Fruit fly (Drosophila melanogaster): Measurements from ENCODE around the gene RpS29.

Gene RpS29

DNA sequence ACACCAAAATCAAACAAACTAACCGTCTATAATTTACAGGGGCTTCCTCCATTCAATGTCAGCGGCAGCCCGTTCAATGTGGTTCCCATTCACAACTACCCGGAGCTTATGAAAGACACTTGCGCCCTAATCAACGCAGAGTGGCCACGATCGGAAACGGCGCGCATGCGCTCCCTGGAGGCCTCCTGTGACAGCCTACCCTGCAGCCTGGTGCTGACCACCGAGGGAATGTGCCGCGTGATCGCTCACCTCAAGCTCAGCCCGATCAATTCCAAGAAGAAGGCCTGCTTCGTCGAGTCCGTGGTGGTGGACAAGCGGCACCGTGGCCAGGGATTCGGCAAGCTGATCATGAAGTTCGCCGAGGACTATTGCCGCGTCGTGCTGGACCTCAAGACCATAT lies 9.0 kb upstream of the RpS29 start, which contains the start of gene MED6:
MED6 (minus strand) TSS at position 101 of the 400 bp plus-strand sequence.
- TF ChIP-seq D1 (tag; optimal IDR thresholded peaks at IDR 0.05) (no peak), CG9948 (tag; optimal IDR thresholded peaks at IDR 0.05) (no peak), CG13204 (GFP tag; optimal IDR thresholded peaks at IDR 0.05) (no peak), CG14655 (GFP tag; optimal IDR thresholded peaks at IDR 0.05) (no peak), fd96Ca (GFP tag; IDR thresholded peaks at IDR 0.05) (no peak)

DNA sequence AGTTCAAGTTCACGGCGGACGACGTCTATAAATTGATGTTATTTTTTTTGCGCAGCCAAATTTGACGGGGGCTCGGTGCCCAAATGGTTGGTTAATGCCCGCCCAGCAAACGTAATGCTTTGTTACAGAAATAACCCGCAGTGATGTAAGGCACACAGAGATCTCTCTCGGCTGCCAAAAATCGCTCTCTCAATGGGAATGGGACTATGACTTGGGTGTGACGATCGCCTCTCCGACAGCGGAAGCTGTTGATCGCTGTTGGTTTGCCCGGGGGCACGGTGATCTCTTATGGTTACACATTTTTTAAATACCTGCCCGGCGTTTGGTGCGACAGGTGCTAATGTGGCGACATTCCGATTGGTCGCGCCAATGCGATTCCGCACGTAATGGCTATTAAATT lies 7.7 kb upstream of the RpS29 start:
- TF ChIP-seq CG32121 (GFP tag; IDR thresholded peaks at IDR 0.05) (peak; percentile 46; the same call in 1 of the 2 replicates), CG9948 (tag; optimal IDR thresholded peaks at IDR 0.05) (no peak), rn (GFP tag; IDR thresholded peaks at IDR 0.05) (no peak), D1 (tag; optimal IDR thresholded peaks at IDR 0.05) (no peak), CG14655 (GFP tag; optimal IDR thresholded peaks at IDR 0.05) (no peak), CG4496 (GFP tag; IDR thresholded peaks at IDR 0.05) (no peak), CG8159 (tag; optimal IDR thresholded peaks at IDR 0.05) (no peak), CG34367 (tag; optimal IDR thresholded peaks at IDR 0.05) (no peak)

DNA sequence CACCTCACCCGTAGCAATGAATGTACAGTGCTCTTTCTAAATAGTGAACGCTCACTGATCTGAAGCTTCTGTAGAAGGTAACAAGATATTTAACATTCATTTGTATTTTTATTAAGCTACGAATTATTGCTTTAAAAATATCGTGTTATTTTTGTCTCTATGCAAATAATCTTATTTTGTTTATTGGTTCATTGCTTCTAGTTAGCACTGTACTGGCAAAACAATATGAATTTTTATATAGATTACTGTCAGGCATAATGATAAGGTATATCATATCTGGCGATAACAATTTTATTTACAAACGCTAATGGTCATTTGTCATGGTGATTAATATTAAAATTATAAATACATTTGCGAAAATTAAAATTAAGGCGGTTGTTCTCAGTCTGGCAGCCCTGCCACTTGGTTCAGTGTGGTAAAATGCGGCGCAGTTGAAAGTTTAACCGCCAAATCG lies 6.3 kb upstream of the RpS29 start, which contains the start of gene CG9471:
CG9471 (minus strand) TSS at position 24 of the 454 bp plus-strand sequence.
- TF ChIP-seq Snoo (tag; optimal IDR thresholded peaks at IDR 0.05) = peak; percentile 92
- peak; percentile 95 for TF ChIP-seq Pif1A (GFP tag; optimal IDR thresholded peaks at IDR 0.05)
- peak; percentile 93 for TF ChIP-seq Pif1B (GFP tag; optimal IDR thresholded peaks at IDR 0.05)
- TF ChIP-seq CG32121 (GFP tag; IDR thresholded peaks at IDR 0.05) = peak; percentile 91
- TF ChIP-seq CG4496 (GFP tag; IDR thresholded peaks at IDR 0.05) = peak; percentile 97
- peak; percentile 42; the same call in 1 of the 3 replicates for TF ChIP-seq fd96Ca (GFP tag; IDR thresholded peaks at IDR 0.05)
- TF ChIP-seq CG17806 (tag; optimal IDR thresholded peaks at IDR 0.05) = peak; percentile 93
- TF ChIP-seq D1 (tag; optimal IDR thresholded peaks at IDR 0.05) = no peak
- TF ChIP-seq CG12605 (GFP tag; IDR thresholded peaks at IDR 0.05) = peak; percentile 94
- TF ChIP-seq CG15710 (tag; optimal IDR thresholded peaks at IDR 0.05) = peak; percentile 91
- no peak for TF ChIP-seq CG14655 (GFP tag; optimal IDR thresholded peaks at IDR 0.05)
- TF ChIP-seq gl (tag; optimal IDR thresholded peaks at IDR 0.05) = peak; percentile 77
- peak; percentile 82 for TF ChIP-seq rn (GFP tag; IDR thresholded peaks at IDR 0.05)
- no peak for TF ChIP-seq CG13204 (GFP tag; optimal IDR thresholded peaks at IDR 0.05)
- peak; percentile 25 for TF ChIP-seq EcR (GFP tag; optimal IDR thresholded peaks at IDR 0.05)
- peak; percentile 59 for TF ChIP-seq CG10348 (GFP tag; IDR thresholded peaks at IDR 0.05)
- TF ChIP-seq CG34367 (tag; optimal IDR thresholded peaks at IDR 0.05) = peak; percentile 89
- TF ChIP-seq CG9948 (tag; optimal IDR thresholded peaks at IDR 0.05) = peak; percentile 89
- peak; percentile 91 for TF ChIP-seq CG8159 (tag; optimal IDR thresholded peaks at IDR 0.05)
- TF ChIP-seq CG8301 (tag; optimal IDR thresholded peaks at IDR 0.05) = peak; percentile 91
- TF ChIP-seq Ets98B (GFP tag; IDR thresholded peaks at IDR 0.05) = peak; percentile 95

DNA sequence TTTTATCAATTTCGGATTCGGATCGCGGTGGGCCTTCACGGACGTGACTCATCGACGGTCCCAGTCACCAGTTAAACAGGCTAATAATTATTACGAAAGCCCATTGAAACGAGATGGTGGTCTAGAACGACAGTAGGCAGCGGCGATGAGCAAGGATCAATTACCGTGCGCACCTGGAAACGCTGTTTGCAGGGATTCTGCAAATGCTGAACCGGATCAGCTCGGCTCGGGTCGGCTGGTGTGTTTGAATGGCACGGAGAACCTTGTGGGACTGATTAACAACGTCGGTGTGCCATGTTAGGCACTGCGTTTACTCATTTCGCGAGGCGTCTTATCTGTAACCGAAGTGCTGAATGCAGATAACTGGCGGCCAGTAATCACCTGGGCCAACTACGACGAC lies 3.7 kb upstream of the RpS29 start, which contains the start of gene Whamy:
Whamy (minus strand) TSS at position 273 of the 400 bp plus-strand sequence.
- TF ChIP-seq CG14655 (GFP tag; optimal IDR thresholded peaks at IDR 0.05) (no peak), CG34367 (tag; optimal IDR thresholded peaks at IDR 0.05) (no peak), CG12605 (GFP tag; IDR thresholded peaks at IDR 0.05) (no peak), CG13204 (GFP tag; optimal IDR thresholded peaks at IDR 0.05) (no peak)

DNA sequence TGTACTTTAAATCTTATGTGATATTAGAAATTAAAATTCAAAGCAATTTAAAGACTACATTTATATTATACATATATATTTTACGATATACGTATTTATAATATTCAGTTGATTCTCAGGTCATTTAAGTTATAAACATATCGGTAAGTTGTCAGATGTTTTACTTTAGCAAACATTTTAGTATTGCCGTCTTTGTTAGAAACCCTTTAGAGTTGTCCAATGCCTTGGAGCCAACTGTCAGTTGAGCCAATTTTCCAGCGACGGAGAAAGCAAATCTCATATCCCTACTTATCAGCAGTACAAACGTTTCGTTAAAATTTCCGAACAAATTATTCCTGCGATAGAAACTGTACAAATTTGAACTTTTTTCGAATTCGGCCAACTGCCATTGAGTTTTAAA lies 3.0 kb upstream of the RpS29 start, which contains the start of gene topi:
topi (plus strand) TSS at position 301 of the 400 bp plus-strand sequence.
- TF ChIP-seq D1 (tag; optimal IDR thresholded peaks at IDR 0.05) (no peak), CG9948 (tag; optimal IDR thresholded peaks at IDR 0.05) (no peak), CG4496 (GFP tag; IDR thresholded peaks at IDR 0.05) (no peak), CG8159 (tag; optimal IDR thresholded peaks at IDR 0.05) (no peak), gl (tag; optimal IDR thresholded peaks at IDR 0.05) (no peak), CG10348 (GFP tag; IDR thresholded peaks at IDR 0.05) (no peak), Pif1A (GFP tag; optimal IDR thresholded peaks at IDR 0.05) (no peak), rn (GFP tag; IDR thresholded peaks at IDR 0.05) (no peak), CG15710 (tag; optimal IDR thresholded peaks at IDR 0.05) (no peak), CG12605 (GFP tag; IDR thresholded peaks at IDR 0.05) (no peak), Snoo (tag; optimal IDR thresholded peaks at IDR 0.05) (no peak), CG17806 (tag; optimal IDR thresholded peaks at IDR 0.05) (no peak), EcR (GFP tag; optimal IDR thresholded peaks at IDR 0.05) (no peak), Pif1B (GFP tag; optimal IDR thresholded peaks at IDR 0.05) (no peak), CG14655 (GFP tag; optimal IDR thresholded peaks at IDR 0.05) (no peak), Ets98B (GFP tag; IDR thresholded peaks at IDR 0.05) (no peak), CG32121 (GFP tag; IDR thresholded peaks at IDR 0.05) (no peak), CG34367 (tag; optimal IDR thresholded peaks at IDR 0.05) (no peak), CG8301 (tag; optimal IDR thresholded peaks at IDR 0.05) (no peak), fd96Ca (GFP tag; IDR thresholded peaks at IDR 0.05) (no peak)

DNA sequence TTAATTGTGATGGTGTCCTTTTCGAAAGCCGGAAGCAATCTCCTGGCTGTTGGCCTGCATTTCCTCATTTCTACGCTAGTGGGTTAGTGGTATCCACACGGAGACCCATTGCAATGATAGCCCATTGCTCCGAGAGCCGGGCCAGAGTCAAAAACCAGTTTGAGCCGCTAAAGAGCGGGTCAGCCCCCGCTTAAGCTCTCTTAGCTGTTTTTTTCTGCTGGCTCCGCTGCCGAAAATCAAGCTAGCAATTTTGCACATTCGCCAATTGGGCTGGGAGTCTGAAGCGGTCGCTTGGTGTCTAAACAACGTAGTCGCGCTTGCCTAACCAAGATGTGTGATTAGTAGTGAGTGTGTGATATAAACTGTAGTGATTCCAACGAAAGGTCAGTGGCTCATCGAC lies 1.9 kb downstream of the RpS29 start, which contains the start of gene CG12947:
CG12947 (plus strand) TSS at position 301 of the 400 bp plus-strand sequence.
- TF ChIP-seq Snoo (tag; optimal IDR thresholded peaks at IDR 0.05) = no peak
- TF ChIP-seq CG4496 (GFP tag; IDR thresholded peaks at IDR 0.05) = peak; percentile 21; the same call in 1 of the 3 replicates
- peak; percentile 30 for TF ChIP-seq EcR (GFP tag; optimal IDR thresholded peaks at IDR 0.05)
- 0 out of 2 replicates have a peak, but pooled peaks have one; percentile 12 for TF ChIP-seq CG32121 (GFP tag; IDR thresholded peaks at IDR 0.05)
- no peak for TF ChIP-seq CG14655 (GFP tag; optimal IDR thresholded peaks at IDR 0.05)
